Worm (Caenorhabditis elegans): ENCODE measurements around the gene C50D2.1.

Gene C50D2.1

DNA sequence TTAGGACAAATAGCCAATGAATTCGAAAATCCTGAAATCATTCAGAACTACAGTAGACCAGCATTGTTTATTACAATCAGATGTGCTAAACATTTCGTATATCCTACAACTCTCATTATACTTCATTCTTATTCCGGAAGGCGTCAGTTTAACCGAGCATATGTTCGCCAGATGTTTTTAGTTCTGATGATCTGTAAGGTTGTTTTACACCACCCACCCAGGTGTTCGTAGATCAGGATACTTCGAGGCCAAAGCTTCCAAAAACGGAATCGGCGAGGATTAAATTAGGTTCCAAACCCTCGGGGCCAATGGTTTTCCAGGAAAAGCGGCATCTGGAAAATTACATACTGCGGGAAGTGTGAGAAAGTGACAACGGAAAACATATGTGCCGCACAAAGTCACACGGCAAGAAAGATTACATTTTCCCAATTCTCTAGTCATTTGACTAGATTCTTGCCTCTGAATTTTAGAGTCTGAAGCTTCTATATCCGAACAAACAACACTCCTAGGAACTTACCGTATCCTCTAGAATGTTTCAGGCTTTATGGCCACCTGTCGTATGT, 49.3 kb downstream of the C50D2.1 start (continued):
- no peak for TF ChIP-seq ceh-90 (tag; optimal IDR thresholded peaks at IDR 0.05)
- TF ChIP-seq swsn-7 (tag; optimal IDR thresholded peaks at IDR 0.05), result no peak
- TF ChIP-seq nhr-47 (tag; optimal IDR thresholded peaks at IDR 0.05), result peak; percentile 27
- no peak for TF ChIP-seq efl-1 (optimal IDR thresholded peaks at IDR 0.05)
- peak in 1 of 2 experiments; percentile 37 for TF ChIP-seq efl-1 (GFP tag; optimal IDR thresholded peaks at IDR 0.05 in 1 of 2)
- TF ChIP-seq egl-13 (tag; optimal IDR thresholded peaks at IDR 0.05), result no peak
- TF ChIP-seq skn-1 (tag; optimal IDR thresholded peaks at IDR 0.05), result no peak
- no peak for TF ChIP-seq grh-1 (GFP tag; IDR thresholded peaks at IDR 0.05)
- TF ChIP-seq C34B4.2 (tag; optimal IDR thresholded peaks at IDR 0.05), result no peak

- TF ChIP-seq lin-13 (GFP tag; optimal IDR thresholded peaks at IDR 0.05) (no peak), pag-3 (tag; optimal IDR thresholded peaks at IDR 0.05; ENCODE audit: borderline replicate concordance, insufficient read depth) (no peak), nhr-84 (tag; optimal IDR thresholded peaks at IDR 0.05) (no peak), hpl-2 (GFP tag; optimal IDR thresholded peaks at IDR 0.05) (no peak), pqm-1 (tag; optimal IDR thresholded peaks at IDR 0.05) (no peak), ztf-4 (tag; optimal IDR thresholded peaks at IDR 0.05) (no peak), fkh-8 (tag; optimal IDR thresholded peaks at IDR 0.05) (no peak), snu-23 (GFP tag; optimal IDR thresholded peaks at IDR 0.05) (peak; percentile 48), nhr-90 (tag; optimal IDR thresholded peaks at IDR 0.05; ENCODE audit: poor library complexity) (no peak), tlp-1 (tag; optimal IDR thresholded peaks at IDR 0.05) (no peak), hlh-17 (GFP tag; optimal IDR thresholded peaks at IDR 0.05; ENCODE audit: borderline replicate concordance) (no peak), nhr-71 (tag; optimal IDR thresholded peaks at IDR 0.05) (peak; percentile 71), lin-39 (tag; optimal IDR thresholded peaks at IDR 0.05) (peak; percentile 8), lin-15B (tag; optimal IDR thresholded peaks at IDR 0.05) (no peak), mef-2 (tag; optimal IDR thresholded peaks at IDR 0.05) (no peak), egl-13 (tag; optimal IDR thresholded peaks at IDR 0.05) (no peak), C34B4.2 (tag; optimal IDR thresholded peaks at IDR 0.05) (no peak), xbp-1 (tag; optimal IDR thresholded peaks at IDR 0.05) (peak; percentile 47), egl-27 (tag; optimal IDR thresholded peaks at IDR 0.05) (no peak), unc-30 (tag; optimal IDR thresholded peaks at IDR 0.05) (no peak), ceh-90 (tag; optimal IDR thresholded peaks at IDR 0.05) (no peak), C16A3.4 (tag; optimal IDR thresholded peaks at IDR 0.05) (no peak), fkh-4 (tag; optimal IDR thresholded peaks at IDR 0.05; ENCODE audit: borderline replicate concordance) (no peak), lir-3 (tag; optimal IDR thresholded peaks at IDR 0.05; ENCODE audit: poor library complexity) (no peak), dpl-1 (GFP tag; optimal IDR thresholded peaks at IDR 0.05) (no peak), ama-1 (optimal IDR thresholded peaks at IDR 0.05) (no peak), rnt-1 (tag; optimal IDR thresholded peaks at IDR 0.05) (peak; percentile 72), nhr-77 (tag; optimal IDR thresholded peaks at IDR 0.05) (no peak), efl-1 (optimal IDR thresholded peaks at IDR 0.05) (peak in 1 of 2 experiments; percentile 22), efl-1 (GFP tag; optimal IDR thresholded peaks at IDR 0.05 in 1 of 2) (peak in 1 of 2 experiments; percentile 92), nhr-47 (tag; optimal IDR thresholded peaks at IDR 0.05) (no peak), efl-3 (GFP tag; optimal IDR thresholded peaks at IDR 0.05) (no peak), mdl-1 (tag; optimal IDR thresholded peaks at IDR 0.05) (no peak), mep-1 (tag; optimal IDR thresholded peaks at IDR 0.05) (no peak), zag-1 (tag; optimal IDR thresholded peaks at IDR 0.05) (no peak), ets-5 (GFP tag; IDR thresholded peaks at IDR 0.05) (no peak), sup-37 (GFP tag; optimal IDR thresholded peaks at IDR 0.05) (no peak), nhr-19 (GFP tag; conservative IDR thresholded peaks at IDR 0.05) (peak; percentile 51), unc-130 (tag; optimal IDR thresholded peaks at IDR 0.05) (no peak), nhr-20 (tag; optimal IDR thresholded peaks at IDR 0.05) (peak; percentile 19), ces-1 (GFP tag; optimal IDR thresholded peaks at IDR 0.05) (no peak), hlh-4 (tag; optimal IDR thresholded peaks at IDR 0.05) (no peak), tbx-2 (tag; optimal IDR thresholded peaks at IDR 0.05) (peak; percentile 4), Y116A8C.19 (tag; optimal IDR thresholded peaks at IDR 0.05; ENCODE audit: borderline replicate concordance) (no peak), fos-1 (tag; optimal IDR thresholded peaks at IDR 0.05) (no peak), dsc-1 (tag; optimal IDR thresholded peaks at IDR 0.05) (peak; percentile 32), irx-1 (tag; optimal IDR thresholded peaks at IDR 0.05) (no peak), fkh-10 (GFP tag; optimal IDR thresholded peaks at IDR 0.05) (no peak)
Measured at ce11 chrII:161275-161674, 49.9 kb downstream of the C50D2.1 start.
